Worm (Caenorhabditis elegans) whole organism, midembryonic: Measurements from ENCODE around the gene Y32B12B.4.

Source experiments
- T22C8.4 ChIP-seq: fragments of 200-800 bp; sonication (Bioruptor generic); IDR thresholded peaks from 2 replicates; pipeline ENCODE4 v1.3.6; 2022; ENCODE audit warnings: missing genetic modification characterization, missing compliant biosample characterization
- cog-1 ChIP-seq: sonication (generic microtip); optimal IDR thresholded peaks from 2 replicates; lab custom pipeline; 2016; ENCODE audit warnings: missing genetic modification characterization, missing compliant biosample characterization
- flt-1 ChIP-seq: fragments of 200-800 bp; sonication (Bioruptor generic); IDR thresholded peaks from 2 replicates; pipeline ENCODE4 v1.3.6; 2022; ENCODE audit warnings: missing genetic modification characterization, missing compliant biosample characterization
- klf-2 ChIP-seq: fragments of 200-800 bp; sonication (Bioruptor generic); conservative IDR thresholded peaks from 2 replicates; pipeline ENCODE4 v1.3.6; 2022; ENCODE audit warnings: missing genetic modification reagents, missing genetic modification characterization, missing compliant biosample characterization
- med-1 ChIP-seq: sonication (generic microtip); optimal IDR thresholded peaks from 2 replicates; lab custom pipeline; 2017; ENCODE audit warnings: missing genetic modification characterization, mild to moderate bottlenecking, missing compliant biosample characterization, antibody characterized with exemption, missing genetic modification reagents; ENCODE audit not compliant: insufficient read depth
- tab-1 ChIP-seq: fragments of 200-800 bp; sonication (Bioruptor generic); IDR thresholded peaks from 2 replicates; pipeline ENCODE4 v1.3.6; 2022; ENCODE audit warnings: missing genetic modification characterization, missing compliant biosample characterization

DNA sequence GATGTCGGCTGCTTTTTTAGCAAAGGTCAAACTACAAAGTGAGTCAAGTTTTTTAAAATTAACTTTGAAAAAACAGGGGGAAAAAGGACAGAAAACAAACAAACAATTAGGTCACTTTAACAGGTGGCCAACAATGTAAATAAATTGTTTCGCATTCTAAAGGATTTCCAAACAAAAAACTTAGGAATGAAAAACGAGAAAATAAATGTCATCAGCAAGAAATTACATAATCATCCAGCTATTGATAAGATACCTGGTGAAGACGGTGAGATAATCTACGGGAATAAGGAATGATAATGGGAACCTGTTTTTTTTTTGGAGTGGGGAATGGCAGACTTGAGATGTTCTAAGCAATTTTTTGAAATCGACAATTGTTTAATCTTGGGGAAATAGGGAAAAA, 43.0 kb downstream of the Y32B12B.4 start:
- TF ChIP-seq med-1 (GFP tag; lab: Kevin White, UChicago) (no peak), T22C8.4 (GFP tag; lab: Robert Waterston, UW) (no peak), cog-1 (tag; lab: Kevin White, UChicago) (no peak), flt-1 (no peak), tab-1 (GFP tag; lab: Robert Waterston, UW) (no peak), klf-2 (GFP tag; lab: Robert Waterston, UW) (no peak)
